Fruit fly (Drosophila melanogaster) whole organism, prepupa: ENCODE measurements around the gene Ir93a.

Experiments used
- Blimp-1 ChIP-seq: fragments of 200-800 bp; sonication (Bioruptor generic); optimal IDR thresholded peaks from 3 replicates; lab custom pipeline; 2017; ENCODE audit warnings: missing biosample characterization, missing genetic modification characterization, mild to moderate bottlenecking, moderate library complexity, missing genetic modification reagents
- CG10631 ChIP-seq: fragments of 200-800 bp; sonication (Bioruptor generic); optimal IDR thresholded peaks from 2 replicates; lab custom pipeline; 2016; ENCODE audit warnings: missing biosample characterization, missing genetic modification characterization
- CG10669 ChIP-seq: fragments of 200-800 bp; sonication (Bioruptor generic); optimal IDR thresholded peaks from 3 replicates; lab custom pipeline; 2018; ENCODE audit warnings: missing biosample characterization, mild to moderate bottlenecking, missing genetic modification characterization, moderate library complexity
- CG11294 ChIP-seq: fragments of 200-800 bp; sonication (Bioruptor generic); IDR thresholded peaks from 2 replicates; pipeline ENCODE4 v1.3.6; 2022; ENCODE audit warnings: missing biosample characterization, missing genetic modification characterization
- CG11762 ChIP-seq: fragments of 200-800 bp; sonication (Bioruptor generic); optimal IDR thresholded peaks from 3 replicates; lab custom pipeline; 2016; ENCODE audit warnings: missing biosample characterization, missing genetic modification characterization; ENCODE audit not compliant: insufficient read depth
- CG11902 ChIP-seq: fragments of 200-800 bp; sonication (Bioruptor generic); optimal IDR thresholded peaks from 3 replicates; lab custom pipeline; 2016; ENCODE audit warnings: missing biosample characterization, missing genetic modification characterization
- CG1621 ChIP-seq: fragments of 200-800 bp; sonication (Bioruptor generic); optimal IDR thresholded peaks from 3 replicates; lab custom pipeline; 2018; ENCODE audit warnings: missing biosample characterization, mild to moderate bottlenecking, missing genetic modification characterization
- CG16779 ChIP-seq: fragments of 200-800 bp; sonication (Bioruptor generic); optimal IDR thresholded peaks from 3 replicates; lab custom pipeline; 2017; ENCODE audit warnings: missing biosample characterization, mild to moderate bottlenecking, missing genetic modification characterization
- CG3032 ChIP-seq: fragments of 200-800 bp; optimal IDR thresholded peaks from 2 replicates; lab custom pipeline; 2019; ENCODE audit warnings: missing biosample characterization, mild to moderate bottlenecking, missing genetic modification characterization, moderate library complexity
- CG32006 ChIP-seq: fragments of 200-800 bp; sonication (Bioruptor generic); optimal IDR thresholded peaks from 3 replicates; lab custom pipeline; 2017; ENCODE audit warnings: missing biosample characterization, mild to moderate bottlenecking, missing genetic modification characterization
- CG34406 ChIP-seq: fragments of 200-800 bp; sonication (Bioruptor generic); optimal IDR thresholded peaks from 3 replicates; lab custom pipeline; 2016; ENCODE audit warnings: missing biosample characterization, missing genetic modification characterization
- CG3919 ChIP-seq: fragments of 200-800 bp; sonication (Bioruptor generic); optimal IDR thresholded peaks from 3 replicates; lab custom pipeline; 2016; ENCODE audit warnings: missing biosample characterization, missing genetic modification characterization
- CG4318 ChIP-seq: fragments of 200-800 bp; sonication (Bioruptor generic); optimal IDR thresholded peaks from 3 replicates; lab custom pipeline; 2017; ENCODE audit warnings: missing biosample characterization, mild to moderate bottlenecking, missing genetic modification characterization
- CG6276 ChIP-seq: fragments of 200-800 bp; sonication (Bioruptor generic); optimal IDR thresholded peaks from 2 replicates; lab custom pipeline; 2017; ENCODE audit warnings: missing biosample characterization, mild to moderate bottlenecking, missing genetic modification characterization
- CG6792 ChIP-seq: fragments of 200-800 bp; sonication (Bioruptor generic); optimal IDR thresholded peaks from 3 replicates; lab custom pipeline; 2016; ENCODE audit warnings: missing biosample characterization, missing genetic modification characterization
- CG6808 ChIP-seq: fragments of 200-800 bp; sonication (Bioruptor generic); optimal IDR thresholded peaks from 3 replicates; lab custom pipeline; 2017; ENCODE audit warnings: missing biosample characterization, missing genetic modification characterization, mild to moderate bottlenecking, moderate library complexity, missing genetic modification reagents
- CG6854 ChIP-seq: fragments of 200-800 bp; sonication (Bioruptor generic); optimal IDR thresholded peaks from 2 replicates; lab custom pipeline; 2017; ENCODE audit warnings: missing biosample characterization, mild to moderate bottlenecking, missing genetic modification characterization
- CG7368 ChIP-seq: fragments of 200-800 bp; sonication (Bioruptor generic); optimal IDR thresholded peaks from 3 replicates; lab custom pipeline; 2016; ENCODE audit warnings: missing biosample characterization, missing genetic modification characterization
- CG8319 ChIP-seq: fragments of 200-800 bp; sonication (Bioruptor generic); optimal IDR thresholded peaks from 3 replicates; lab custom pipeline; 2016; ENCODE audit warnings: missing biosample characterization, missing genetic modification characterization
- CG8632 ChIP-seq: fragments of 200-800 bp; sonication (Bioruptor generic); optimal IDR thresholded peaks from 3 replicates; lab custom pipeline; 2016; ENCODE audit warnings: missing biosample characterization, missing genetic modification characterization
- Eip75B ChIP-seq: fragments of 200-800 bp; sonication (Bioruptor generic); optimal IDR thresholded peaks from 3 replicates; lab custom pipeline; 2016; ENCODE audit warnings: missing biosample characterization, missing genetic modification characterization
- Eip78C ChIP-seq: fragments of 200-800 bp; sonication (Bioruptor generic); peaks from one replicate; lab custom pipeline; 2016; ENCODE audit warnings: missing biosample characterization, missing genetic modification characterization
- Ets21C ChIP-seq: fragments of 200-800 bp; sonication (Bioruptor generic); optimal IDR thresholded peaks from 3 replicates; lab custom pipeline; 2016; ENCODE audit warnings: missing biosample characterization, missing genetic modification characterization
- Gug ChIP-seq: fragments of 200-800 bp; sonication (Bioruptor generic); IDR thresholded peaks from 2 replicates; pipeline ENCODE4 v1.3.6; 2022; ENCODE audit warnings: missing biosample characterization, missing genetic modification characterization
- Hr38 ChIP-seq: sonication (Bioruptor generic); optimal IDR thresholded peaks from 2 replicates; lab custom pipeline; 2016; ENCODE audit warnings: missing biosample characterization, missing genetic modification characterization
- Lpt ChIP-seq: fragments of 200-800 bp; sonication (Bioruptor generic); optimal IDR thresholded peaks from 3 replicates; lab custom pipeline; 2016; ENCODE audit warnings: missing biosample characterization, missing genetic modification characterization
- Met ChIP-seq: fragments of 200-800 bp; sonication (Bioruptor generic); optimal IDR thresholded peaks from 3 replicates; lab custom pipeline; 2016; ENCODE audit warnings: missing biosample characterization, missing genetic modification characterization
- Smox ChIP-seq: fragments of 200-800 bp; sonication (Bioruptor generic); optimal IDR thresholded peaks from 3 replicates; lab custom pipeline; 2016; ENCODE audit warnings: missing biosample characterization, missing genetic modification characterization
- Sox102F ChIP-seq: fragments of 200-800 bp; sonication (Bioruptor generic); optimal IDR thresholded peaks from 2 replicates; lab custom pipeline; 2016; ENCODE audit warnings: missing biosample characterization, mild to moderate bottlenecking, missing genetic modification characterization
- Sox15 ChIP-seq: fragments of 200-800 bp; sonication (Bioruptor generic); optimal IDR thresholded peaks from 3 replicates; lab custom pipeline; 2016; ENCODE audit warnings: missing biosample characterization, missing genetic modification characterization
- achi ChIP-seq: fragments of 200-800 bp; sonication (Bioruptor generic); optimal IDR thresholded peaks from 3 replicates; lab custom pipeline; 2016; ENCODE audit warnings: missing biosample characterization, missing genetic modification characterization
- acj6 ChIP-seq: fragments of 200-800 bp; sonication (Bioruptor generic); optimal IDR thresholded peaks from 3 replicates; lab custom pipeline; 2016; ENCODE audit warnings: missing biosample characterization, missing genetic modification characterization
- dac ChIP-seq: fragments of 200-800 bp; sonication (Bioruptor generic); optimal IDR thresholded peaks from 2 replicates; lab custom pipeline; 2017; ENCODE audit warnings: missing biosample characterization, mild to moderate bottlenecking, missing genetic modification characterization
- dsx ChIP-seq: fragments of 200-800 bp; optimal IDR thresholded peaks from 3 replicates; lab custom pipeline; 2019; ENCODE audit warnings: missing biosample characterization, mild to moderate bottlenecking, missing genetic modification characterization, moderate library complexity; ENCODE audit not compliant: poor library complexity, severe bottlenecking
- eg ChIP-seq: fragments of 200-800 bp; sonication (Bioruptor generic); IDR thresholded peaks from 3 replicates; pipeline ENCODE4 v1.3.6; 2022; ENCODE audit warnings: missing biosample characterization, missing genetic modification characterization
- fd59A ChIP-seq: fragments of 200-800 bp; sonication (Bioruptor generic); optimal IDR thresholded peaks from 2 replicates; lab custom pipeline; 2017; ENCODE audit warnings: missing biosample characterization, mild to moderate bottlenecking, missing genetic modification characterization, missing genetic modification reagents
- fd85E ChIP-seq: fragments of 200-800 bp; sonication (Bioruptor generic); optimal IDR thresholded peaks from 3 replicates; lab custom pipeline; 2016; ENCODE audit warnings: missing biosample characterization, missing genetic modification characterization
- fkh ChIP-seq: fragments of 200-800 bp; sonication (Bioruptor generic); optimal IDR thresholded peaks from 3 replicates; lab custom pipeline; 2017; ENCODE audit warnings: missing biosample characterization, mild to moderate bottlenecking, missing genetic modification characterization, moderate library complexity
- lz ChIP-seq: fragments of 200-800 bp; sonication (Bioruptor generic); optimal IDR thresholded peaks from 3 replicates; lab custom pipeline; 2016; ENCODE audit warnings: missing biosample characterization, missing genetic modification characterization
- pdm3 ChIP-seq: fragments of 200-800 bp; sonication (Bioruptor generic); optimal IDR thresholded peaks from 3 replicates; lab custom pipeline; 2016; ENCODE audit warnings: missing biosample characterization, missing genetic modification characterization
- salr ChIP-seq, 2 experiments: fragments of 200-800 bp; sonication (Bioruptor generic); optimal IDR thresholded peaks; 3 replicates each; lab custom pipeline; 2016 to 2018; ENCODE audit warnings: missing biosample characterization in 2 of 2, missing genetic modification characterization in 2 of 2, mild to moderate bottlenecking in 1 of 2
- ss ChIP-seq, 2 experiments: fragments of 200-800 bp; sonication (Bioruptor generic); optimal IDR thresholded peaks; 2 replicates in 1 of 2; 3 replicates in 1 of 2; lab custom pipeline; 2017 to 2018; ENCODE audit warnings: mild to moderate bottlenecking in 2 of 2, missing biosample characterization in 2 of 2, missing genetic modification characterization in 2 of 2, moderate library complexity in 1 of 2
- svp ChIP-seq: fragments of 200-800 bp; sonication (Bioruptor generic); peaks from one replicate; lab custom pipeline; 2016; ENCODE audit warnings: missing biosample characterization, missing genetic modification characterization
- topi ChIP-seq: fragments of 200-800 bp; sonication (Bioruptor generic); optimal IDR thresholded peaks from 3 replicates; lab custom pipeline; 2016; ENCODE audit warnings: missing biosample characterization, missing genetic modification characterization

Ir93a gene

DNA sequence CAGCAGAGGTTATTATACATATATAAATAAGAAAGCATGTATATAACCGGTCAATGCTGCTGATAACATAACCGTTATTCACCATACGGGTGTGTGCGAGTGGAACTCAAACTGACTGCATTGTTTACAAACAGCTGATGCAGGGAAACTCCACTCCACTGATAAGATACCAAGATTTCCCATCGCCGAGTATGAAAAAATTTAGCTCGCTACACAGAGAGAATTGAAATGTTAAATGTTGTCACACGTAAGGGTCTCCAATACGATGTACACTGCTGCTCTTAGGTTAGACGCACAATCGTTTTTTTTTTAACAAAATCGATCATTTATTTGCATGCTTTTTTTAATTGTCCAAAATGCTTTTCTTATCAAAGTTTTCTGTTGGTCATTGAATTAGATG, 26.1 kb downstream of the Ir93a start (continued):
- peak; percentile 34 for TF ChIP-seq CG34406 (GFP tag; lab: Kevin White, UChicago)
- no peak for TF ChIP-seq Lpt (GFP tag; lab: Kevin White, UChicago)
- peak; percentile 28 for TF ChIP-seq Smox (GFP tag; lab: Kevin White, UChicago)
- TF ChIP-seq Eip75B (GFP tag; lab: Kevin White, UChicago): peak; percentile 20
- no peak for TF ChIP-seq dsx
- no peak for TF ChIP-seq fkh (GFP tag; lab: Kevin White, UChicago)
- TF ChIP-seq eg (GFP tag; lab: Robert Waterston, UW): peak; percentile 50; the same call in 1 of the 3 replicates
- no peak for TF ChIP-seq Ets21C (GFP tag; lab: Kevin White, UChicago)
- TF ChIP-seq topi: peak; percentile 6
- no peak for TF ChIP-seq CG16779 (tag; lab: Kevin White, UChicago)
- peak; percentile 56 for TF ChIP-seq pdm3 (GFP tag; lab: Kevin White, UChicago)
- no peak for TF ChIP-seq CG3032 (tag; lab: Kevin White, UChicago)
- peak in 1 of 2 experiments; percentile 7 for TF ChIP-seq salr (GFP tag; optimal IDR thresholded peaks at IDR 0.05; lab: Kevin White, UChicago)
- peak; percentile 67 for TF ChIP-seq CG32006
- no peak for TF ChIP-seq Gug (GFP tag; lab: Robert Waterston, UW)
- peak; percentile 15 for TF ChIP-seq lz
- TF ChIP-seq CG10669 (GFP tag; lab: Kevin White, UChicago): peak; percentile 28
- TF ChIP-seq acj6 (GFP tag; lab: Kevin White, UChicago): peak; percentile 20
- TF ChIP-seq CG8632 (GFP tag; lab: Kevin White, UChicago): peak; percentile 16
- no peak for TF ChIP-seq ss (GFP tag; optimal IDR thresholded peaks at IDR 0.05; lab: Kevin White, UChicago)
- no peak for TF ChIP-seq CG11902 (GFP tag; lab: Kevin White, UChicago)
- no peak for TF ChIP-seq CG11762 (GFP tag; lab: Kevin White, UChicago)

DNA sequence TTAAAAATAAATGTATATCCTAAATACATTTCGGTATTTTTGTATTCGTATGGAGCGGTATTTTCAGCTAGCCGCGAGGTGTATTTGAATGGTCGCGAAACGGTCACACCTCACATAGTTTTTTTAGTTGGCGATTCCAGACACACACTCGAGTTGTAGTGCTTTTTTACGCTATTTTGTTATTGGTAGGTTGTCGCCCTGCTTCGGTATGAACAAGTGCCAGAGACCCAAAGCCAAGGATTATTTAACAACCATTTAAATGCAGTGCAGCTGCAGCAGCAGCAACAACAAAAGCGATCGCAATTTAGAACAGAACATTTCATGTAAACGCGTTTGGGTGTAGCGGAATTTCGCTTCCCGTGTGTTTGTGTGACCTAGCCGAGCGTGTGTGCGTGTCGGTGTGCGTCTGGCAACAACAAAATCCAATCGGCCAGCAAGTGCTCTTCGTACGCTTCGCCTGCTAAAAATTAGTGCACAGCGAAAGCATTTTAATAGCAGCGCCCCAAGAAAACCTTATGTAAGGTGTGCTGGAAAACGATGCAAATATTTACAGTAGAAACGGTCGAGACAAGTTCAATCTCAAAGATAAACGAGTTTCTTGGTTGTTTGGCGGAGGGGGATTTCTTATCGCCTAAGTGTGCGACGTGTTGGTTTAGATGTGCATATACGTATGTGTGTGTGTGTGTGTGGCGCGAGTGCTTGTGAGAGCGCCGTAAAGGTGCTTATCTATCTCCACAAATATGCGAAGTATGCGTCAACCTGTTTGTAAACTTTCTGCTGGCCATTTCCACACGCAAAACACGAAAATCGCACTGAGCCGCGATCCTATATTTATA, 26.8 kb downstream of the Ir93a start, which contains the start of gene Synd:
TSS of gene Synd (plus strand) at position 111 of the 836 bp plus-strand sequence.
- TF ChIP-seq Sox102F (no peak), Eip78C (GFP tag; lab: Kevin White, UChicago) (peak; percentile 37), CG3919 (GFP tag; lab: Kevin White, UChicago) (peak; percentile 57), CG1621 (tag; lab: Kevin White, UChicago) (peak; percentile 16), CG6854 (peak; percentile 24), dac (no peak), eg (GFP tag; lab: Robert Waterston, UW) (peak; percentile 47; the same call in 2 of the 3 replicates), Gug (GFP tag; lab: Robert Waterston, UW) (no peak), lz (peak; percentile 41), CG11902 (GFP tag; lab: Kevin White, UChicago) (no peak), fd85E (GFP tag; lab: Kevin White, UChicago) (no peak), fkh (GFP tag; lab: Kevin White, UChicago) (peak; percentile 79), CG34406 (GFP tag; lab: Kevin White, UChicago) (no peak), fd59A (GFP tag; lab: Kevin White, UChicago) (no peak), Met (GFP tag; lab: Kevin White, UChicago) (peak; percentile 24), CG10631 (peak; percentile 13), CG7368 (GFP tag; lab: Kevin White, UChicago) (peak; percentile 39), CG32006 (peak; percentile 45), salr (GFP tag; optimal IDR thresholded peaks at IDR 0.05; lab: Kevin White, UChicago) (peak in 1 of 2 experiments; percentile 24), CG6808 (GFP tag; lab: Kevin White, UChicago) (peak; percentile 24), achi (GFP tag; lab: Kevin White, UChicago) (no peak), CG11294 (GFP tag; lab: Robert Waterston, UW) (peak; percentile 32; the same call in 1 of the 2 replicates), Sox15 (GFP tag; lab: Kevin White, UChicago) (no peak), CG8632 (GFP tag; lab: Kevin White, UChicago) (no peak), pdm3 (GFP tag; lab: Kevin White, UChicago) (peak; percentile 28), acj6 (GFP tag; lab: Kevin White, UChicago) (peak; percentile 19), ss (GFP tag; optimal IDR thresholded peaks at IDR 0.05; lab: Kevin White, UChicago) (peak; percentile 59 to 65), Hr38 (GFP tag; lab: Kevin White, UChicago) (no peak), CG4318 (GFP tag; lab: Kevin White, UChicago) (no peak), Lpt (GFP tag; lab: Kevin White, UChicago) (peak; percentile 51), CG6792 (GFP tag; lab: Kevin White, UChicago) (peak; percentile 43), Smox (GFP tag; lab: Kevin White, UChicago) (no peak), CG11762 (GFP tag; lab: Kevin White, UChicago) (peak; percentile 38), CG8319 (GFP tag; lab: Kevin White, UChicago) (no peak), CG6276 (peak; percentile 40), Blimp-1 (GFP tag; lab: Kevin White, UChicago) (peak; percentile 9), Eip75B (GFP tag; lab: Kevin White, UChicago) (peak; percentile 47), dsx (no peak), svp (GFP tag; lab: Kevin White, UChicago) (peak; percentile 67), topi (peak; percentile 28)
